Worm (Caenorhabditis elegans): ENCODE results near the gene Y43C5B.2.

DNA sequence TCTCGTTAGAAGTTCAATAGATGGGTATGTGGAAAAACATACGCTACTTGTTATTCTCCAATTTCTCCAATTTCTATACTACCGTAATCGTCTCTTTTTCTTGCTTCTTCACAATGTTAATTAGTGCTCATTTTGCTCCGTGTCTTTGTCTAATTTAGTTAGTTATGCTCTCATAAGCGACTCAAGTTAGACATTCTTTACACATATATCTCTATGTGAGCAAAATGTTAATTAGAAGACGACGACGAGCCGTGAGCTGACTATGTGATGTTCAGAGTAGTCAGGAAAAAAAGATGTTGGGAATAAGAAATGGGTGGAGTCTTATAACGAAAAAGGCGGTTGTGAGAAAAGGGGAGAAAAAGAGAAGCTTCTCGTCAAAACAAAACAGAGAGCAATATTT is 4.6 kb downstream of the Y43C5B.2 start:
- TF ChIP-seq fkh-10 (GFP tag; optimal IDR thresholded peaks at IDR 0.05) (no peak), ama-1 (optimal IDR thresholded peaks at IDR 0.05) (no peak), hlh-15 (tag; optimal IDR thresholded peaks at IDR 0.05) (no peak), K02D7.2 (tag; optimal IDR thresholded peaks at IDR 0.05) (no peak), ceh-48 (tag; optimal IDR thresholded peaks at IDR 0.05) (no peak)

All from whole organism, late embryonic.